Worm (Caenorhabditis elegans): Measurements from ENCODE around the gene T11F8.5.
"Not testable (repeated sequence)": the region's sequence is repeated elsewhere in the genome, so short reads cannot be mapped to it uniquely, and the experiment has no call there.

The T11F8.5 gene

DNA sequence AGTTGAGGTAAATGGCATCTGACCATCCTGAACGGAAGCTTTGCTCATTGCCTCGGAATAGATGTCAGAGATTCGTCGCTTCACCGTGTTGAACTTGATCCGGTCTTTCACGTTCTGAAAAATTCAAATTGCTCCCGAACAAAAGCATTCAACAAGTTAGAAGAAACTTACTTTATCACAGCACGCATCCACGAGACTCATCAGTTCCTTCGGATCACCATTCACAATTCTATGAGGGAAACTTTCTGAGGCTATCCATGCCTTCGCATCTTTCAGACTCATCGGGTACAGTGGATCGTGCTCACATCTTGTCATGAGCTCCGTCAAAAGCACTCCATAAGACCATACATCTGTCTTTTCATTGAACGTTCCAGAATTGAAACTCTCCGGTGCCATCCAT, 20.0 kb upstream of the T11F8.5 start:
- TF ChIP-seq tbx-2 (tag; optimal IDR thresholded peaks at IDR 0.05) (no peak), nhr-90 (tag; optimal IDR thresholded peaks at IDR 0.05; ENCODE audit: poor library complexity) (no peak), hlh-17 (GFP tag; optimal IDR thresholded peaks at IDR 0.05; ENCODE audit: borderline replicate concordance) (no peak), ceh-8 (GFP tag; optimal IDR thresholded peaks at IDR 0.05) (no peak), jun-1 (tag; optimal IDR thresholded peaks at IDR 0.05) (no peak)

DNA sequence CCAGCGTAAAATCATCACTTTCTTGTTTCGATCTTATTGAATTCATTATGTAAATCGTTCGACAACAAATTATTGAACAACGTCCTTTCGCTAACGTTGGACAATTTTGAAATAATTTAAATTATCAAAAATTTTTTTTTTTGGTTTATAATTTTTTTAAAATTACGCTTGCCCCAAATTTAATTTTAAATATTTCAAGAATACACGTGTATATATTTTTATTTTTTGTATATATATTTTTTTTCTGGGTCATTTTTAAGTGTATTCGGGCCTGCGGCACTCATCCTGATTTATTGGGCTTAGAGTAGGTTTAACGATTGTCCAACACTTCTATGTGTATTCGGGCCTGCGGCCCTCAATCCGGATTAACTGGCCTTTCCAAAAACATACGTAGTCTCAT, 18.4 kb upstream of the T11F8.5 start, which contains the start of gene Y52D5A.2:
TSS of gene Y52D5A.2 (minus strand) at position 101 of the 400 bp plus-strand sequence.
- TF ChIP-seq nhr-20, zag-1, swsn-7 (tag; optimal IDR thresholded peaks at IDR 0.05): not testable (repeated sequence)

DNA sequence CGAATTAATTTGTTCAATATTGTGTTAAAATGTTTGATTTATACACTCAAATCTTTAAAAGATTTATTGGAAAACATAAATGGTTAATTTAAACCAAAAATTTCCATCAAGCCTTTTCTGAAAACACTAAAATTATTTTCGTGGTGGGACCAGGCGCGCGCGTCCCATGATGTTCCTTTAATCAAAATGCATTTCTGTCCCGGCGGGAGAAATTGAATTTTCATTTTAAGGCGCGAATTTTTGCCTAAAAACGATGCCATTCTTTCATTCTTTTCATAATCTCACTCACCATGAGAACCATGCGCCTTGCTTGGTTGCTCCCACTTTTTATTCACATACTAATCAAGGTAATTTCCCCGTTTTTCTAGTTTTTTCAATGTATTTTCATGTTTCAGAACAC, 13.1 kb upstream of the T11F8.5 start, which contains the start of gene rme-2:
TSS of gene rme-2 (plus strand) at position 288 of the 400 bp plus-strand sequence.
- TF ChIP-seq ama-1 (optimal IDR thresholded peaks at IDR 0.05) (no peak), ceh-90 (tag; optimal IDR thresholded peaks at IDR 0.05) (no peak)

DNA sequence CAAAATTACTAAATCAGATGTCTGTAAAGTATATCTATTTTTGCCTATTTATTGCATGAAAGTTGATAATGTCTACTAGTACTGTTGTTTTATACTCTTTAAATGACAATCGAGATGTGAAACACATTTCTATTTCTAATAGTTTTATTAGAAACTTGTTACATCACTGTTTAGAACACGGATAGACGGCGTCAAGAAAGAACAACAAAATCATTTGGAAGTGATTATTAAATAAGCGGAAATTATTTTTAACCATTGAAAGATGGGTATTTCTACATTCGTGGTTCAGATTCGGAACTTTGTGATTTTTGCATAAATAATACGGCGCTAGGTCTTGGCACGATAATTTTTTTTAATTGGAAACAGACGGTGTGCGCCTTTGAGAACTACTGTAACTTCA, 9.7 kb upstream of the T11F8.5 start:
- TF ChIP-seq irx-1 (tag; optimal IDR thresholded peaks at IDR 0.05), result no peak
- no peak for TF ChIP-seq ceh-88 (GFP tag; IDR thresholded peaks at IDR 0.05)
- TF ChIP-seq sup-37 (GFP tag; optimal IDR thresholded peaks at IDR 0.05), result no peak

DNA sequence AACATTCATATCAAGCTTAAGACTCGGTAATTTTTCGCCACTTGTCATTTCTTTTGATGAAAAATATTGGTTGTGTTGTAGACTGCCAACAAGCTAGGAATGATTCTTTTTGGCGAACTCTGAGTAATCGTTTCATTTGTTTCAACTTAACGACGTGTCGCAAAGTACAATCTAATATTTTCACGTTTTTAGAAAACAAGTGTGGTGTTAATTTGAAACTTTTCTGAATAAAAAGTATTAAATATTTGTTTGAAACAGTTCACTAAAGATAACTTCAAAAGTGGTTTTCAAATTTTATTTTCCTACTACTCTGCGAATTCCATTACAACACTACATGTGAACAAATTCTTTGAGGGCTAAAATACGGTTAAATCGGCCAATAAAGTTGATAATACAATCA, 6.4 kb upstream of the T11F8.5 start, which contains the start of gene T11F8.4:
TSS of gene T11F8.4 (minus strand) at position 101 of the 400 bp plus-strand sequence.
- TF ChIP-seq nhr-76 (tag; optimal IDR thresholded peaks at IDR 0.05) (no peak), nhr-20 (tag; optimal IDR thresholded peaks at IDR 0.05) (no peak), elt-2 (tag; optimal IDR thresholded peaks at IDR 0.05) (no peak), ceh-90 (tag; optimal IDR thresholded peaks at IDR 0.05) (no peak), nhr-11 (tag; optimal IDR thresholded peaks at IDR 0.05) (no peak), nhr-28 (tag; optimal IDR thresholded peaks at IDR 0.05) (no peak), unc-62 (GFP tag; optimal IDR thresholded peaks at IDR 0.05) (no peak), ama-1 (optimal IDR thresholded peaks at IDR 0.05) (no peak), mdl-1 (tag; optimal IDR thresholded peaks at IDR 0.05) (no peak), snu-23 (GFP tag; optimal IDR thresholded peaks at IDR 0.05) (no peak)

DNA sequence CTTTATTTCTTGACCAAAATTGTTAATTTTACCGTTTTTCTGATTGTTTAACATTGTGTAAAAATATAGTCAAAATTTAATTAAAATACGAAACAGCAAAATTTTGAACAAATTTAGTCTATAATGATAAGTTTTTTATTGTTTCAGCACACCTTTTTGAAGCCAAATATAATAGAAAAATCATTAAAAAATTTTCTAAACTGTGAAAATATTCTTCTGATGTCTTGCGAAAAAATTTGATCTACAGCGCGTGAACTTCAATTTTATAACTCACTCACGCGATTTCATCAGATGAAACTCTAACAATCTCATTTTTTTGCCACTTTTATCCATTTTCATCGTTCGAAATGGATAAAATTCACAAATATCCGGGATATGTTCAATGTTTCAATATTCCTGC, 3.5 kb upstream of the T11F8.5 start, which contains the start of gene T11F8.1:
TSS of gene T11F8.1 (plus strand) at position 301 of the 400 bp plus-strand sequence.
- TF ChIP-seq ceh-90 (tag; optimal IDR thresholded peaks at IDR 0.05) (no peak), dpl-1 (GFP tag; optimal IDR thresholded peaks at IDR 0.05) (no peak), isw-1 (GFP tag; IDR thresholded peaks at IDR 0.05) (no peak), nhr-85 (tag) (no peak), ztf-11 (tag; optimal IDR thresholded peaks at IDR 0.05) (no peak), tbx-2 (tag; optimal IDR thresholded peaks at IDR 0.05) (no peak), nhr-84 (tag; optimal IDR thresholded peaks at IDR 0.05) (no peak), dsc-1 (tag; optimal IDR thresholded peaks at IDR 0.05) (no peak), xbp-1 (tag; optimal IDR thresholded peaks at IDR 0.05) (no peak), fkh-4 (tag; optimal IDR thresholded peaks at IDR 0.05; ENCODE audit: borderline replicate concordance) (no peak), pqm-1 (tag; optimal IDR thresholded peaks at IDR 0.05) (no peak), nhr-28 (tag; optimal IDR thresholded peaks at IDR 0.05) (no peak), fos-1 (tag; optimal IDR thresholded peaks at IDR 0.05) (no peak)

DNA sequence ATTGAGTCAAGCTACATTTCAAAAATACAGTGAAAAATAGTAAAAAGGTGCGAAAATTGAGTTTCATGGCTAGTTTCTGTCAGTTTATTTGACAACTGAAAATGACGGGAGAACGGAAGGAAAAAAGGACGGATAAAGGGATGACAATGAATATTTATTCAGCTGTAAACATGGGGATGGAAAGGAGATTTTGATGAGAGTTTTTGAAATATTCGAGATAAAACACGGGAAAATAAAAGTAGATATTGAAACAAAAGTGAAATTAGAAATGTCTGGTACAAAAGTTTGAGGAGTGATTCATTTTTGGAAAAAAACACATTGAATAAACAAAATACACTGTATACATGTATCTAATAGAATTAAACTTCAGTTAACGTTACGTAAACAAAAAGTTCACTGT, 592 bp upstream of the T11F8.5 start, which contains the start of gene T11F8.12:
TSS of gene T11F8.12 (minus strand) at position 101 of the 400 bp plus-strand sequence.
- TF ChIP-seq sox-4 (tag; optimal IDR thresholded peaks at IDR 0.05) (no peak), irx-1 (tag; optimal IDR thresholded peaks at IDR 0.05) (no peak)
